Worm (Caenorhabditis elegans): ENCODE results near the gene srj-29.

srj-29 gene

ce11 chrV:16060135-16060534 lies 15.3 kb upstream of the srj-29 start, which contains the start of gene F14H3.15 (continued):
- TF ChIP-seq T26A8.4 (GFP tag; IDR thresholded peaks at IDR 0.05): no peak
- TF ChIP-seq lin-38 (GFP tag; IDR thresholded peaks at IDR 0.05): no peak

ce11 chrV:16061993-16062392 lies 13.5 kb upstream of the srj-29 start, which contains the start of gene fbxa-100:
TSS of gene fbxa-100 (minus strand) at chrV:16062093.
- no peak for TF ChIP-seq madf-5 (GFP tag; IDR thresholded peaks at IDR 0.05)
- TF ChIP-seq aha-1 (tag): peak; percentile 23

- TF ChIP-seq F44E2.7 (GFP tag; IDR thresholded peaks at IDR 0.05) (no peak), daf-8 (GFP tag; IDR thresholded peaks at IDR 0.05) (no peak), jun-1 (tag; optimal IDR thresholded peaks at IDR 0.05) (no peak), daf-12 (tag; optimal IDR thresholded peaks at IDR 0.05) (no peak), T20F7.1 (GFP tag; optimal IDR thresholded peaks at IDR 0.05) (no peak), lin-38 (GFP tag; IDR thresholded peaks at IDR 0.05) (no peak), nhr-102 (tag; optimal IDR thresholded peaks at IDR 0.05) (no peak), R02D3.7 (tag; optimal IDR thresholded peaks at IDR 0.05) (no peak), lin-13 (GFP tag; optimal IDR thresholded peaks at IDR 0.05) (no peak)
These were observed 12.7 kb upstream of the srj-29 start, which contains the start of gene F14H3.14 for ce11 chrV:16062788-16063187. TSS of gene F14H3.14 (minus strand) at chrV:16062888.

ce11 chrV:16068938-16069337 lies 6.5 kb upstream of the srj-29 start, which contains the start of gene cyp-35D1:
TSS of gene cyp-35D1 (plus strand) at chrV:16069238.
- no peak for TF ChIP-seq daf-19 (GFP tag; conservative IDR thresholded peaks at IDR 0.05)
- no peak for TF ChIP-seq fkh-10 (GFP tag; optimal IDR thresholded peaks at IDR 0.05)
- TF ChIP-seq pqm-1 (tag; optimal IDR thresholded peaks at IDR 0.05): no peak
- no peak for TF ChIP-seq daf-16 (GFP tag; optimal IDR thresholded peaks at IDR 0.05)
- TF ChIP-seq daf-16 (tag; optimal IDR thresholded peaks at IDR 0.05): no peak
- no peak for TF ChIP-seq snpc-1.2 (GFP tag; IDR thresholded peaks at IDR 0.05)
- TF ChIP-seq lin-15B (tag; optimal IDR thresholded peaks at IDR 0.05): no peak
- TF ChIP-seq dpl-1 (GFP tag; optimal IDR thresholded peaks at IDR 0.05): no peak
- TF ChIP-seq nhr-25 (tag; optimal IDR thresholded peaks at IDR 0.05; ENCODE audit: borderline replicate concordance, insufficient read depth): no peak
- no peak for TF ChIP-seq ceh-82 (tag; optimal IDR thresholded peaks at IDR 0.05)

ce11 chrV:16071167-16071566 lies 4.3 kb upstream of the srj-29 start, which contains the start of gene nhr-176:
TSS of gene nhr-176 (plus strand) at chrV:16071325.
- no peak for TF ChIP-seq arid-1 (GFP tag; conservative IDR thresholded peaks at IDR 0.05)
- TF ChIP-seq unc-39 (tag; optimal IDR thresholded peaks at IDR 0.05): no peak
- peak; percentile 43 for TF ChIP-seq dve-1 (tag; optimal IDR thresholded peaks at IDR 0.05; ENCODE audit: insufficient read depth)
- TF ChIP-seq daf-16 (GFP tag; optimal IDR thresholded peaks at IDR 0.05): no peak
- TF ChIP-seq daf-16 (tag; optimal IDR thresholded peaks at IDR 0.05): peak; percentile 54
- TF ChIP-seq unc-62 (GFP tag; optimal IDR thresholded peaks at IDR 0.05 in 1 of 2): peak in 1 of 2 experiments; percentile 62
- no peak for TF ChIP-seq unc-62 (tag; optimal IDR thresholded peaks at IDR 0.05)
- peak; percentile 89 for TF ChIP-seq nhr-28 (tag; optimal IDR thresholded peaks at IDR 0.05)
- no peak for TF ChIP-seq php-3 (GFP tag; IDR thresholded peaks at IDR 0.05)
- TF ChIP-seq nhr-25 (tag; optimal IDR thresholded peaks at IDR 0.05; ENCODE audit: borderline replicate concordance, insufficient read depth): no peak
- peak; percentile 40; the same call in 1 of the 2 replicates for TF ChIP-seq dmd-6 (GFP tag; IDR thresholded peaks at IDR 0.05)
- TF ChIP-seq nhr-11 (tag; optimal IDR thresholded peaks at IDR 0.05): no peak
- peak; percentile 23 for TF ChIP-seq pqm-1 (tag; optimal IDR thresholded peaks at IDR 0.05)
- no peak for TF ChIP-seq attf-4 (tag; optimal IDR thresholded peaks at IDR 0.05)
- TF ChIP-seq T20F7.1 (GFP tag; optimal IDR thresholded peaks at IDR 0.05): no peak
- TF ChIP-seq ceh-82 (tag; optimal IDR thresholded peaks at IDR 0.05): no peak

- TF ChIP-seq ceh-82 (tag; optimal IDR thresholded peaks at IDR 0.05) (no peak), attf-4 (tag; optimal IDR thresholded peaks at IDR 0.05) (no peak), fkh-10 (GFP tag; optimal IDR thresholded peaks at IDR 0.05) (no peak), unc-62 (GFP tag; optimal IDR thresholded peaks at IDR 0.05 in 1 of 2) (no peak), unc-62 (tag; optimal IDR thresholded peaks at IDR 0.05) (no peak), lin-15B (tag; optimal IDR thresholded peaks at IDR 0.05) (no peak), zip-2 (tag; optimal IDR thresholded peaks at IDR 0.05) (no peak), lin-13 (GFP tag; optimal IDR thresholded peaks at IDR 0.05) (no peak), lin-39 (tag; optimal IDR thresholded peaks at IDR 0.05) (no peak), Y75B8A.6 (GFP tag; IDR thresholded peaks at IDR 0.05) (no peak), jun-1 (tag; optimal IDR thresholded peaks at IDR 0.05) (no peak), nhr-41 (GFP tag; IDR thresholded peaks at IDR 0.05) (no peak), daf-16 (GFP tag; optimal IDR thresholded peaks at IDR 0.05) (no peak), daf-16 (tag; optimal IDR thresholded peaks at IDR 0.05) (no peak), T20F7.1 (GFP tag; optimal IDR thresholded peaks at IDR 0.05) (no peak), ceh-28 (tag; optimal IDR thresholded peaks at IDR 0.05) (no peak), nhr-11 (tag; optimal IDR thresholded peaks at IDR 0.05) (no peak), madf-9 (GFP tag; conservative IDR thresholded peaks at IDR 0.05) (no peak)
These were observed 1.6 kb upstream of the srj-29 start, which contains the start of gene srj-10 for ce11 chrV:16073856-16074255. TSS of gene srj-10 (minus strand) at chrV:16073956.
